Fruit fly (Drosophila melanogaster) whole organism, embryonic: ENCODE results near the gene Mip.

ENCODE experiments used
- Awh ChIP-seq: fragments of 200-800 bp; sonication (Bioruptor generic); IDR thresholded peaks from 2 replicates; pipeline ENCODE4, ENCODE4 v1.3.6; 2022; ENCODE audit warnings: missing biosample characterization, missing genetic modification characterization
- B-H1 ChIP-seq: fragments of 200-800 bp; sonication (Bioruptor generic); IDR thresholded peaks from 3 replicates; pipeline ENCODE4 v1.3.6; 2022; ENCODE audit warnings: missing biosample characterization, missing genetic modification characterization
- CG10147 ChIP-seq: fragments of 200-800 bp; sonication (Bioruptor generic); optimal IDR thresholded peaks from 2 replicates; lab custom pipeline; 2019; ENCODE audit warnings: missing biosample characterization, mild to moderate bottlenecking, missing genetic modification characterization, moderate library complexity
- CG10543 ChIP-seq: fragments of 200-800 bp; sonication (Bioruptor generic); optimal IDR thresholded peaks from 3 replicates; lab custom pipeline; 2017; ENCODE audit warnings: missing biosample characterization, mild to moderate bottlenecking, missing genetic modification characterization, moderate library complexity
- CG11247 ChIP-seq: fragments of 200-800 bp; sonication (Bioruptor generic); IDR thresholded peaks from 2 replicates; pipeline ENCODE4 v1.3.6; 2022; ENCODE audit warnings: missing biosample characterization, missing genetic modification characterization
- CG11456 ChIP-seq: fragments of 200-800 bp; sonication (Bioruptor generic); IDR thresholded peaks from 3 replicates; pipeline ENCODE4 v1.3.6; 2022; ENCODE audit warnings: missing biosample characterization, missing genetic modification characterization
- CG12391 ChIP-seq: fragments of 200-800 bp; sonication (Bioruptor generic); optimal IDR thresholded peaks from 3 replicates; lab custom pipeline; 2018; ENCODE audit warnings: missing biosample characterization, mild to moderate bottlenecking, missing genetic modification characterization, moderate library complexity
- CG12744 ChIP-seq: fragments of 200-800 bp; sonication (Bioruptor generic); optimal IDR thresholded peaks from 2 replicates; lab custom pipeline; 2016; ENCODE audit warnings: missing biosample characterization, missing genetic modification characterization
- CG13123 ChIP-seq: fragments of 200-800 bp; sonication (Bioruptor generic); optimal IDR thresholded peaks from 2 replicates; lab custom pipeline; 2016; ENCODE audit warnings: missing biosample characterization, missing genetic modification characterization
- CG13424 ChIP-seq: fragments of 200-800 bp; sonication (Bioruptor generic); optimal IDR thresholded peaks from 2 replicates; lab custom pipeline; 2019; ENCODE audit warnings: missing biosample characterization, mild to moderate bottlenecking, missing genetic modification characterization, moderate library complexity
- CG13894 ChIP-seq: fragments of 200-800 bp; sonication (Bioruptor generic); optimal IDR thresholded peaks from 3 replicates; lab custom pipeline; 2018; ENCODE audit warnings: missing biosample characterization, mild to moderate bottlenecking, missing genetic modification characterization, moderate library complexity
- CG15479 ChIP-seq: fragments of 200-800 bp; sonication (Bioruptor generic); optimal IDR thresholded peaks from 3 replicates; lab custom pipeline; 2019; ENCODE audit warnings: missing biosample characterization, mild to moderate bottlenecking, missing genetic modification characterization, moderate library complexity
- CG17912 ChIP-seq: fragments of 200-800 bp; sonication (Bioruptor generic); optimal IDR thresholded peaks from 2 replicates; lab custom pipeline; 2018; ENCODE audit warnings: missing biosample characterization, mild to moderate bottlenecking, missing genetic modification characterization
- CG2120 ChIP-seq: fragments of 200-800 bp; sonication (Bioruptor generic); optimal IDR thresholded peaks from 3 replicates; lab custom pipeline; 2016; ENCODE audit warnings: missing biosample characterization, missing genetic modification characterization
- CG2199 ChIP-seq: fragments of 200-800 bp; sonication (Bioruptor generic); IDR thresholded peaks from 3 replicates; pipeline ENCODE4 v1.3.6; 2022; ENCODE audit warnings: missing biosample characterization, missing genetic modification characterization
- CG2712 ChIP-seq: fragments of 200-800 bp; optimal IDR thresholded peaks from 3 replicates; lab custom pipeline; 2019; ENCODE audit warnings: missing biosample characterization, mild to moderate bottlenecking, missing genetic modification characterization, moderate library complexity
- CG32532 ChIP-seq: fragments of 200-800 bp; sonication (Bioruptor generic); IDR thresholded peaks from 2 replicates; pipeline ENCODE4 v1.3.6; 2022; ENCODE audit warnings: missing biosample characterization, missing genetic modification characterization
- CG4328 ChIP-seq: fragments of 200-800 bp; sonication (Bioruptor generic); optimal IDR thresholded peaks from 3 replicates; lab custom pipeline; 2017; ENCODE audit warnings: missing biosample characterization, missing genetic modification reagents, missing genetic modification characterization
- CG4360 ChIP-seq: fragments of 200-800 bp; sonication (Bioruptor generic); IDR thresholded peaks from 2 replicates; pipeline ENCODE4 v1.3.6; 2022; ENCODE audit warnings: missing biosample characterization, missing genetic modification characterization
- CG4617 ChIP-seq: fragments of 200-800 bp; sonication (Bioruptor generic); optimal IDR thresholded peaks from 3 replicates; lab custom pipeline; 2016; ENCODE audit warnings: missing biosample characterization, missing genetic modification characterization, borderline replicate concordance
- CG7372 ChIP-seq: fragments of 200-800 bp; sonication (Bioruptor generic); IDR thresholded peaks from 2 replicates; pipeline ENCODE4 v1.3.6; 2022; ENCODE audit warnings: missing biosample characterization, missing genetic modification characterization
- CG9215 ChIP-seq: fragments of 200-800 bp; sonication (Bioruptor generic); IDR thresholded peaks from 2 replicates; pipeline ENCODE4 v1.3.6; 2022; ENCODE audit warnings: missing biosample characterization, missing genetic modification characterization
- CG9817 ChIP-seq: fragments of 200-800 bp; sonication (Bioruptor generic); optimal IDR thresholded peaks from 2 replicates; lab custom pipeline; 2018; ENCODE audit warnings: missing biosample characterization, mild to moderate bottlenecking, missing genetic modification characterization, moderate library complexity
- CG9932 ChIP-seq: fragments of 200-800 bp; sonication (Bioruptor generic); IDR thresholded peaks from 2 replicates; pipeline ENCODE4 v1.3.6; 2022; ENCODE audit warnings: missing biosample characterization, missing genetic modification characterization
- CTCF ChIP-seq: fragments of 200-800 bp; sonication (Bioruptor generic); optimal IDR thresholded peaks from 2 replicates; lab custom pipeline; 2017; ENCODE audit warnings: missing biosample characterization, mild to moderate bottlenecking, missing genetic modification characterization, moderate library complexity
- Camta ChIP-seq: fragments of 200-800 bp; sonication (Bioruptor generic); optimal IDR thresholded peaks from 2 replicates; lab custom pipeline; 2016; ENCODE audit warnings: missing biosample characterization, missing genetic modification characterization
- Deaf1 ChIP-seq: fragments of 200-800 bp; optimal IDR thresholded peaks from 3 replicates; lab custom pipeline; 2019; ENCODE audit warnings: missing biosample characterization, mild to moderate bottlenecking, missing genetic modification characterization, moderate library complexity
- Fer1 ChIP-seq: fragments of 200-800 bp; sonication (Bioruptor generic); optimal IDR thresholded peaks from 2 replicates; lab custom pipeline; 2017; ENCODE audit warnings: missing biosample characterization, mild to moderate bottlenecking, missing genetic modification characterization
- HmgD ChIP-seq: fragments of 200-800 bp; sonication (Bioruptor generic); optimal IDR thresholded peaks from 3 replicates; lab custom pipeline; 2016; ENCODE audit warnings: missing biosample characterization, missing genetic modification characterization
- MBD-R2 ChIP-seq: fragments of 200-800 bp; sonication (Bioruptor generic); IDR thresholded peaks from 2 replicates; pipeline ENCODE4 v1.3.6; 2022; ENCODE audit warnings: missing biosample characterization, missing genetic modification characterization
- Med ChIP-seq: fragments of 200-800 bp; sonication (Bioruptor generic); peaks from one replicate; lab custom pipeline; 2016; ENCODE audit warnings: missing biosample characterization, missing genetic modification characterization, mild to moderate bottlenecking, inconsistent platforms, moderate library complexity
- NK7.1 ChIP-seq: fragments of 200-800 bp; sonication (Bioruptor generic); optimal IDR thresholded peaks from 3 replicates; lab custom pipeline; 2016; ENCODE audit warnings: missing biosample characterization, missing genetic modification characterization
- Neu2 ChIP-seq: fragments of 200-800 bp; sonication (Bioruptor generic); optimal IDR thresholded peaks from 3 replicates; lab custom pipeline; 2016; ENCODE audit warnings: missing biosample characterization, missing genetic modification characterization, borderline replicate concordance
- Ptx1 ChIP-seq: fragments of 200-800 bp; sonication (Bioruptor generic); IDR thresholded peaks from 2 replicates; pipeline ENCODE4 v1.3.6; 2022; ENCODE audit warnings: missing biosample characterization, missing genetic modification characterization
- Tbp ChIP-seq: fragments of >200 bp; optimal IDR thresholded peaks from 2 replicates; lab custom pipeline; 2018; ENCODE audit warnings: missing biosample characterization, missing genetic modification characterization
- Vsx1 ChIP-seq: fragments of 200-800 bp; sonication (Bioruptor generic); optimal IDR thresholded peaks from 2 replicates; lab custom pipeline; 2017; ENCODE audit warnings: missing biosample characterization, mild to moderate bottlenecking, missing genetic modification characterization, missing genetic modification reagents
- ash1 ChIP-seq: fragments of 200-800 bp; sonication (Bioruptor generic); optimal IDR thresholded peaks from 2 replicates; lab custom pipeline; 2018; ENCODE audit warnings: missing biosample characterization, mild to moderate bottlenecking, missing genetic modification characterization
- br ChIP-seq: fragments of >200 bp; optimal IDR thresholded peaks from 2 replicates; lab custom pipeline; 2017
- cas ChIP-seq: fragments of 200-800 bp; sonication (Bioruptor generic); IDR thresholded peaks from 2 replicates; pipeline ENCODE4 v1.3.6; 2022; ENCODE audit warnings: missing biosample characterization, missing genetic modification characterization
- eve ChIP-seq, 2 experiments: fragments of >200 bp; optimal IDR thresholded peaks; 2 replicates each; lab custom pipeline; 2017; ENCODE audit warnings: missing biosample characterization in 2 of 2, missing genetic modification characterization in 2 of 2
- lmd ChIP-seq: fragments of 200-800 bp; sonication (Bioruptor generic); IDR thresholded peaks from 2 replicates; pipeline ENCODE4 v1.3.6; 2022; ENCODE audit warnings: missing biosample characterization, missing genetic modification characterization
- lola ChIP-seq, 3 experiments: fragments of >200 bp in 2 of 3; fragments of 200-800 bp in 1 of 3; sonication (Bioruptor generic) in 1 of 3; optimal IDR thresholded peaks; 2 replicates each; lab custom pipeline; 2017 to 2019; ENCODE audit warnings: missing biosample characterization in 3 of 3, missing genetic modification characterization in 3 of 3, mild to moderate bottlenecking in 1 of 3, moderate library complexity in 1 of 3
- odd ChIP-seq: fragments of 200-800 bp; sonication (Bioruptor generic); optimal IDR thresholded peaks from 2 replicates; lab custom pipeline; 2017; ENCODE audit warnings: missing biosample characterization, mild to moderate bottlenecking, missing genetic modification characterization
- pho ChIP-seq: fragments of 200-800 bp; sonication (Bioruptor generic); optimal IDR thresholded peaks from 2 replicates; lab custom pipeline; 2016; ENCODE audit warnings: missing biosample characterization, missing genetic modification characterization
- psq ChIP-seq: fragments of 200-800 bp; sonication (Bioruptor generic); optimal IDR thresholded peaks from 2 replicates; lab custom pipeline; 2017; ENCODE audit warnings: missing biosample characterization, missing genetic modification characterization
- run ChIP-seq: fragments of 200-800 bp; sonication (Bioruptor generic); optimal IDR thresholded peaks from 3 replicates; lab custom pipeline; 2018; ENCODE audit warnings: missing biosample characterization, mild to moderate bottlenecking, missing genetic modification characterization
- schlank ChIP-seq: fragments of 200-800 bp; sonication (Bioruptor generic); optimal IDR thresholded peaks from 2 replicates; lab custom pipeline; 2018; ENCODE audit warnings: missing biosample characterization, mild to moderate bottlenecking, missing genetic modification characterization
- slbo ChIP-seq: fragments of 200-800 bp; sonication (Bioruptor generic); IDR thresholded peaks from 2 replicates; pipeline ENCODE4 v1.3.6; 2022; ENCODE audit warnings: missing biosample characterization, missing genetic modification characterization
- sob ChIP-seq: fragments of 200-800 bp; sonication (Bioruptor generic); IDR thresholded peaks from 2 replicates; pipeline ENCODE4 v1.3.6; 2022; ENCODE audit warnings: missing biosample characterization, missing genetic modification characterization
- stc ChIP-seq: fragments of 200-800 bp; sonication (Bioruptor generic); IDR thresholded peaks from 2 replicates; pipeline ENCODE4 v1.3.6; 2022; ENCODE audit warnings: missing biosample characterization, missing genetic modification characterization
- twi ChIP-seq: fragments of 200-800 bp; optimal IDR thresholded peaks from 2 replicates; lab custom pipeline; 2019; ENCODE audit warnings: missing biosample characterization, mild to moderate bottlenecking, missing genetic modification characterization, moderate library complexity
- vnd ChIP-seq: fragments of 200-800 bp; sonication (Bioruptor generic); IDR thresholded peaks from 3 replicates; pipeline ENCODE4 v1.3.6; 2022; ENCODE audit warnings: missing biosample characterization, missing genetic modification characterization; ENCODE audit not compliant: partially characterized antibody

The Mip gene

dm6 chr3L:17310509-17310908 lies 39.0 kb downstream of the Mip start:
- TF ChIP-seq Awh (GFP tag; lab: Robert Waterston, UW) (no peak), HmgD (GFP tag; lab: Kevin White, UChicago) (no peak), CG12744 (GFP tag; lab: Kevin White, UChicago) (no peak), Fer1 (GFP tag; lab: Kevin White, UChicago) (peak; percentile 82), CG15479 (no peak), CG13123 (no peak), Ptx1 (GFP tag; lab: Robert Waterston, UW) (peak; percentile 65), MBD-R2 (GFP tag; lab: Robert Waterston, UW) (peak; percentile 34; the same call in 1 of the 2 replicates), CG9932 (GFP tag; lab: Robert Waterston, UW) (no peak), Med (GFP tag; lab: Kevin White, UChicago) (no peak), CG11456 (GFP tag; lab: Robert Waterston, UW) (no peak), CG13894 (tag; lab: Kevin White, UChicago) (peak; percentile 60), CG2199 (no peak), psq (GFP tag; lab: Kevin White, UChicago) (no peak), CG2120 (GFP tag; lab: Kevin White, UChicago) (peak; percentile 31), CG7372 (GFP tag; lab: Robert Waterston, UW) (0 out of 2 replicates have a peak, but pooled peaks have one; percentile 51), Vsx1 (GFP tag; lab: Kevin White, UChicago) (no peak), CG10543 (GFP tag; lab: Kevin White, UChicago) (peak; percentile 13), lola (GFP tag; optimal IDR thresholded peaks at IDR 0.05; lab: Kevin White, UChicago) (no peak), Tbp (GFP tag; lab: Kevin White, UChicago) (no peak), pho (GFP tag; lab: Kevin White, UChicago) (no peak), twi (tag; lab: Kevin White, UChicago) (no peak), vnd (no peak), B-H1 (GFP tag; lab: Robert Waterston, UW) (0 out of 3 replicates have a peak, but pooled peaks have one; percentile 45), sob (GFP tag; lab: Robert Waterston, UW) (0 out of 2 replicates have a peak, but pooled peaks have one; percentile 20), CG32532 (peak; percentile 74), CG10147 (peak; percentile 48), eve (GFP tag; optimal IDR thresholded peaks at IDR 0.05; lab: Kevin White, UChicago) (no peak), stc (peak; percentile 42; the same call in 1 of the 2 replicates), ash1 (no peak), Neu2 (GFP tag; lab: Kevin White, UChicago) (no peak), CG9817 (peak; percentile 41), CG4328 (GFP tag; lab: Kevin White, UChicago) (no peak), CG2712 (tag; lab: Kevin White, UChicago) (peak; percentile 67), Deaf1 (tag; lab: Kevin White, UChicago) (peak; percentile 39), CG11247 (0 out of 2 replicates have a peak, but pooled peaks have one; percentile 36), odd (peak; percentile 2), cas (GFP tag; lab: Robert Waterston, UW) (no peak), run (no peak), CG13424 (tag; lab: Kevin White, UChicago) (peak; percentile 32), Camta (GFP tag; lab: Kevin White, UChicago) (no peak), CG4617 (no peak), CG17912 (GFP tag; lab: Kevin White, UChicago) (no peak), CTCF (GFP tag; lab: Kevin White, UChicago) (no peak), slbo (GFP tag; lab: Robert Waterston, UW) (peak; percentile 48; the same call in 1 of the 2 replicates), CG4360 (GFP tag; lab: Robert Waterston, UW) (no peak), schlank (no peak), lmd (GFP tag; lab: Robert Waterston, UW) (peak; percentile 53), br (lab: Kevin White, UChicago) (no peak), CG12391 (tag; lab: Kevin White, UChicago) (peak; percentile 33), NK7.1 (GFP tag; lab: Kevin White, UChicago) (no peak), CG9215 (no peak)
